Worm (Caenorhabditis elegans) whole organism, mixed stage, embryonic: ENCODE measurements around the gene vglu-2.

ENCODE experiments used
- bed-3 ChIP-seq: fragments of 200-800 bp; sonication (Bioruptor generic); optimal IDR thresholded peaks from 3 replicates; lab custom pipeline; 2018; ENCODE audit warnings: mild to moderate bottlenecking, missing genetic modification characterization, moderate library complexity, missing compliant biosample characterization
- blmp-1 ChIP-seq: fragments of 150-350 bp; optimal IDR thresholded peaks from 2 replicates; lab custom pipeline; 2014; ENCODE audit warnings: missing biosample characterization, missing genetic modification characterization
- lin-13 ChIP-seq: fragments of 150-350 bp; optimal IDR thresholded peaks from 2 replicates; lab custom pipeline; 2014; ENCODE audit warnings: missing biosample characterization, missing genetic modification characterization
- lsy-2 ChIP-seq: fragments of 150-350 bp; optimal IDR thresholded peaks from 2 replicates; lab custom pipeline; 2014; ENCODE audit warnings: missing biosample characterization, missing genetic modification characterization
- mep-1 ChIP-seq: fragments of 150-350 bp; optimal IDR thresholded peaks from 2 replicates; lab custom pipeline; 2017; ENCODE audit warnings: missing biosample characterization, missing genetic modification reagents, missing genetic modification characterization, inconsistent platforms
- nhr-12 ChIP-seq: fragments of 150-350 bp; optimal IDR thresholded peaks from 2 replicates; lab custom pipeline; 2014; ENCODE audit warnings: missing biosample characterization, missing genetic modification characterization
- nhr-28 ChIP-seq: fragments of 150-350 bp; optimal IDR thresholded peaks from 2 replicates; lab custom pipeline; 2014; ENCODE audit warnings: missing biosample characterization, missing genetic modification characterization
- nhr-76 ChIP-seq: sonication (generic microtip); optimal IDR thresholded peaks from 2 replicates; lab custom pipeline; 2017; ENCODE audit warnings: missing biosample characterization, missing genetic modification characterization
- snpc-4 ChIP-seq: fragments of 150-350 bp; optimal IDR thresholded peaks from 2 replicates; lab custom pipeline; 2014; ENCODE audit warnings: missing biosample characterization, missing genetic modification characterization
- sptf-1 ChIP-seq: sonication (generic microtip); optimal IDR thresholded peaks from 2 replicates; lab custom pipeline; 2017; ENCODE audit warnings: mild to moderate bottlenecking, missing genetic modification characterization, moderate library complexity, missing compliant biosample characterization
- tbx-8 ChIP-seq: fragments of 200-800 bp; sonication (Bioruptor generic); optimal IDR thresholded peaks from 2 replicates; lab custom pipeline; 2018; ENCODE audit warnings: mild to moderate bottlenecking, missing genetic modification characterization, moderate library complexity, missing compliant biosample characterization
- unc-39 ChIP-seq: fragments of 150-350 bp; optimal IDR thresholded peaks from 2 replicates; lab custom pipeline; 2014; ENCODE audit warnings: missing biosample characterization, missing genetic modification characterization
- unc-62 ChIP-seq: fragments of 150-350 bp; optimal IDR thresholded peaks from 2 replicates; lab custom pipeline; 2014; ENCODE audit warnings: missing biosample characterization, missing genetic modification reagents, missing genetic modification characterization

- no peak for TF ChIP-seq lsy-2 (tag; lab: Kevin White, UChicago)
- no peak for TF ChIP-seq tbx-8 (GFP tag; lab: Kevin White, UChicago)
- no peak for TF ChIP-seq unc-39 (tag; lab: Kevin White, UChicago)
- TF ChIP-seq nhr-28 (tag; lab: Kevin White, UChicago): no peak
- TF ChIP-seq unc-62 (GFP tag; lab: Kevin White, UChicago): no peak
- no peak for TF ChIP-seq bed-3 (GFP tag; lab: Kevin White, UChicago)
- TF ChIP-seq lin-13: no peak
- no peak for TF ChIP-seq nhr-76
- no peak for TF ChIP-seq snpc-4
- TF ChIP-seq mep-1 (tag; lab: Kevin White, UChicago): no peak
- TF ChIP-seq nhr-12 (tag; lab: Kevin White, UChicago): no peak
- no peak for TF ChIP-seq blmp-1 (tag; lab: Kevin White, UChicago)
- TF ChIP-seq sptf-1 (tag; lab: Kevin White, UChicago): no peak
Observed at ce11 chrIII:10341758-10342157, 46.8 kb downstream of the vglu-2 start, which contains the start of gene tbx-9.
